Worm (Caenorhabditis elegans): Measurements from ENCODE around the gene ceh-58.

ce11 chrII:10390854-10391253 lies 21.5 kb upstream of the ceh-58 start, which contains the start of the genes T09F3.2 and T09F3.7:
- TF ChIP-seq T22C8.4 (GFP tag; IDR thresholded peaks at IDR 0.05) = no peak
- TF ChIP-seq cog-1 (tag; optimal IDR thresholded peaks at IDR 0.05) = no peak
- TF ChIP-seq ztf-29 (GFP tag; IDR thresholded peaks at IDR 0.05) = no peak
- TF ChIP-seq klf-2 (GFP tag; conservative IDR thresholded peaks at IDR 0.05) = no peak
- TF ChIP-seq ztf-23 (GFP tag; IDR thresholded peaks at IDR 0.05) = no peak
- no peak for TF ChIP-seq ref-1 (GFP tag; conservative IDR thresholded peaks at IDR 0.05)
- TF ChIP-seq med-1 (GFP tag; optimal IDR thresholded peaks at IDR 0.05; ENCODE audit: insufficient read depth) = no peak
- no peak for TF ChIP-seq tab-1 (GFP tag; IDR thresholded peaks at IDR 0.05)
- TF ChIP-seq flt-1 (GFP tag; IDR thresholded peaks at IDR 0.05) = no peak
